Worm (Caenorhabditis elegans) whole organism, L4 larva: ENCODE measurements around the gene cest-13.

Experiments
- F44E2.7 ChIP-seq: fragments of 200-800 bp; sonication (Bioruptor generic); IDR thresholded peaks from 2 replicates; pipeline ENCODE4 v2.1.2; 2022; ENCODE audit warnings: missing genetic modification characterization, missing compliant biosample characterization
- F49E8.2 ChIP-seq: sonication (generic microtip); optimal IDR thresholded peaks from 2 replicates; lab custom pipeline; 2016; ENCODE audit warnings: missing compliant biosample characterization, mild to moderate bottlenecking, missing genetic modification characterization, borderline replicate concordance
- Y5F2A.4 ChIP-seq: fragments of 200-800 bp; sonication (Bioruptor generic); optimal IDR thresholded peaks from 2 replicates; lab custom pipeline; 2018; ENCODE audit warnings: mild to moderate bottlenecking, missing genetic modification characterization, missing compliant biosample characterization
- ZK546.5 ChIP-seq, 2 experiments: sonication (generic microtip); optimal IDR thresholded peaks; 2 replicates each; lab custom pipeline; 2017; ENCODE audit warnings: missing biosample characterization in 2 of 2, missing genetic modification characterization in 2 of 2
- aha-1 ChIP-seq: fragments of 150-350 bp; peaks from one replicate; lab custom pipeline; 2014; ENCODE audit warnings: missing biosample characterization, missing genetic modification characterization
- aly-2 ChIP-seq: sonication (generic microtip); optimal IDR thresholded peaks from 2 replicates; lab custom pipeline; 2018; ENCODE audit warnings: missing biosample characterization, missing genetic modification characterization
- ama-1 ChIP-seq: fragments of 150-350 bp; optimal IDR thresholded peaks from 2 replicates; lab custom pipeline; 2014; ENCODE audit warnings: inconsistent platforms, mixed read lengths
- arid-1 ChIP-seq: fragments of 200-800 bp; sonication (Bioruptor generic); conservative IDR thresholded peaks from 2 replicates; pipeline ENCODE4 v1.3.6; 2022; ENCODE audit warnings: missing genetic modification reagents, missing genetic modification characterization, missing compliant biosample characterization
- ceh-32 ChIP-seq: sonication (generic microtip); optimal IDR thresholded peaks from 2 replicates; lab custom pipeline; 2016; ENCODE audit warnings: mild to moderate bottlenecking, missing genetic modification characterization, missing compliant biosample characterization; ENCODE audit not compliant: poor library complexity
- ceh-82 ChIP-seq: sonication (generic microtip); optimal IDR thresholded peaks from 2 replicates; lab custom pipeline; 2017; ENCODE audit warnings: missing biosample characterization, missing genetic modification characterization
- daf-16 ChIP-seq, 3 experiments: sonication (generic microtip); optimal IDR thresholded peaks; 2 replicates each; lab custom pipeline; 2016 to 2017; ENCODE audit warnings: missing genetic modification characterization in 3 of 3, missing genetic modification reagents in 3 of 3, mild to moderate bottlenecking in 2 of 3, missing compliant biosample characterization in 2 of 3, missing biosample characterization in 1 of 3, moderate library complexity in 1 of 3
- egl-43 ChIP-seq: fragments of 200-800 bp; sonication (Bioruptor generic); IDR thresholded peaks from 2 replicates; pipeline ENCODE4 v1.3.6; 2022; ENCODE audit warnings: missing genetic modification reagents, missing genetic modification characterization, missing compliant biosample characterization
- fos-1 ChIP-seq: fragments of 150-350 bp; optimal IDR thresholded peaks from 2 replicates; lab custom pipeline; 2014; ENCODE audit warnings: missing biosample characterization, missing genetic modification characterization
- hlh-11 ChIP-seq: fragments of 200-800 bp; sonication (Bioruptor generic); optimal IDR thresholded peaks from 2 replicates; lab custom pipeline; 2018; ENCODE audit warnings: mild to moderate bottlenecking, missing genetic modification characterization, missing compliant biosample characterization
- hlh-30 ChIP-seq: sonication (generic microtip); optimal IDR thresholded peaks from 2 replicates; lab custom pipeline; 2017; ENCODE audit warnings: antibody characterized with exemption, mild to moderate bottlenecking, missing genetic modification characterization, missing compliant biosample characterization; ENCODE audit not compliant: insufficient read depth
- hmg-1.1 ChIP-seq: fragments of 200-800 bp; sonication (Bioruptor generic); IDR thresholded peaks from 2 replicates; pipeline ENCODE4 v1.3.6; 2022; ENCODE audit warnings: missing genetic modification reagents, missing genetic modification characterization, missing compliant biosample characterization
- jun-1 ChIP-seq: fragments of 150-350 bp; optimal IDR thresholded peaks from 2 replicates; lab custom pipeline; 2014; ENCODE audit warnings: missing biosample characterization, missing genetic modification reagents, missing genetic modification characterization
- lim-7 ChIP-seq: fragments of 200-800 bp; sonication (Bioruptor generic); IDR thresholded peaks from 2 replicates; pipeline ENCODE4 v1.3.6; 2022; ENCODE audit warnings: missing genetic modification characterization, missing compliant biosample characterization
- lin-13 ChIP-seq: fragments of 150-350 bp; optimal IDR thresholded peaks from 2 replicates; lab custom pipeline; 2014; ENCODE audit warnings: missing biosample characterization, missing genetic modification reagents, missing genetic modification characterization
- lin-15B ChIP-seq: fragments of 150-350 bp; sonication (generic microtip); optimal IDR thresholded peaks from 3 replicates; lab custom pipeline; 2014; ENCODE audit warnings: missing biosample characterization, missing genetic modification characterization
- lin-39 ChIP-seq: fragments of 150-350 bp; optimal IDR thresholded peaks from 2 replicates; lab custom pipeline; 2014; ENCODE audit warnings: missing biosample characterization, missing genetic modification reagents, missing genetic modification characterization
- lir-3 ChIP-seq: sonication (generic microtip); optimal IDR thresholded peaks from 2 replicates; lab custom pipeline; 2016; ENCODE audit warnings: mild to moderate bottlenecking, missing genetic modification characterization, missing compliant biosample characterization
- madf-5 ChIP-seq, 2 experiments: fragments of 200-800 bp; sonication (Bioruptor generic); IDR thresholded peaks; 2 replicates each; pipeline ENCODE4 v1.3.6; 2022; ENCODE audit warnings: missing compliant biosample characterization in 2 of 2, missing genetic modification characterization in 2 of 2
- mdt-29 ChIP-seq: fragments of 200-800 bp; sonication (Bioruptor generic); IDR thresholded peaks from 2 replicates; pipeline ENCODE4 v1.3.6; 2022; ENCODE audit warnings: missing genetic modification reagents, missing genetic modification characterization, missing compliant biosample characterization
- mep-1 ChIP-seq: fragments of 150-350 bp; sonication (generic microtip); optimal IDR thresholded peaks from 3 replicates; lab custom pipeline; 2014; ENCODE audit warnings: missing biosample characterization, missing genetic modification characterization
- mxl-2 ChIP-seq: fragments of 200-800 bp; sonication (Bioruptor generic); conservative IDR thresholded peaks from 2 replicates; pipeline ENCODE4 v1.3.6; 2022; ENCODE audit warnings: missing genetic modification reagents, missing genetic modification characterization, missing compliant biosample characterization
- nhr-11 ChIP-seq: fragments of 150-350 bp; optimal IDR thresholded peaks from 2 replicates; lab custom pipeline; 2014; ENCODE audit warnings: missing biosample characterization, missing genetic modification characterization
- nhr-111 ChIP-seq: fragments of 200-800 bp; sonication (Bioruptor generic); optimal IDR thresholded peaks from 2 replicates; lab custom pipeline; 2018; ENCODE audit warnings: mild to moderate bottlenecking, missing genetic modification characterization, missing compliant biosample characterization
- nhr-28 ChIP-seq: fragments of 150-350 bp; optimal IDR thresholded peaks from 2 replicates; lab custom pipeline; 2014; ENCODE audit warnings: missing biosample characterization, missing genetic modification characterization
- nhr-41 ChIP-seq: fragments of 200-800 bp; sonication (Bioruptor generic); IDR thresholded peaks from 2 replicates; pipeline ENCODE4 v1.3.6; 2022; ENCODE audit warnings: missing genetic modification reagents, missing genetic modification characterization, missing compliant biosample characterization
- nhr-48 ChIP-seq: sonication (generic microtip); optimal IDR thresholded peaks from 2 replicates; lab custom pipeline; 2016; ENCODE audit warnings: mild to moderate bottlenecking, missing genetic modification characterization, missing compliant biosample characterization
- nhr-6 ChIP-seq: fragments of 150-350 bp; optimal IDR thresholded peaks from 2 replicates; lab custom pipeline; 2014; ENCODE audit warnings: missing biosample characterization, missing genetic modification characterization
- nhr-77 ChIP-seq: fragments of 150-350 bp; optimal IDR thresholded peaks from 2 replicates; lab custom pipeline; 2014; ENCODE audit warnings: missing biosample characterization, missing genetic modification characterization
- pha-4 ChIP-seq, 2 experiments: fragments of 150-350 bp in 1 of 2; fragments of 200-800 bp in 1 of 2; sonication (Bioruptor generic) in 1 of 2; IDR thresholded peaks in 1 of 2; optimal IDR thresholded peaks in 1 of 2; 2 replicates each; pipeline versions ENCODE4 v1.3.6 to Lab custom; 2014 to 2022; ENCODE audit warnings: missing genetic modification characterization in 2 of 2, missing genetic modification reagents in 2 of 2, missing biosample characterization in 1 of 2, missing compliant biosample characterization in 1 of 2
- pqm-1 ChIP-seq: sonication (generic microtip); optimal IDR thresholded peaks from 2 replicates; lab custom pipeline; 2017; ENCODE audit warnings: missing biosample characterization, missing genetic modification characterization
- saeg-2 ChIP-seq: fragments of 200-800 bp; sonication (Bioruptor generic); IDR thresholded peaks from 2 replicates; pipeline ENCODE4 v1.3.6; 2022; ENCODE audit warnings: missing genetic modification reagents, missing genetic modification characterization, missing compliant biosample characterization
- skn-1 ChIP-seq: fragments of 150-350 bp; optimal IDR thresholded peaks from 2 replicates; lab custom pipeline; 2014; ENCODE audit warnings: missing biosample characterization, missing genetic modification characterization
- snpc-1.2 ChIP-seq: fragments of 200-800 bp; sonication (Bioruptor generic); IDR thresholded peaks from 2 replicates; pipeline ENCODE4 v1.3.6; 2022; ENCODE audit warnings: missing genetic modification reagents, missing genetic modification characterization, missing compliant biosample characterization
- snpc-4 ChIP-seq: fragments of 150-350 bp; optimal IDR thresholded peaks from 2 replicates; lab custom pipeline; 2014; ENCODE audit warnings: missing biosample characterization, missing genetic modification characterization
- tag-97 ChIP-seq: fragments of 200-800 bp; sonication (Bioruptor generic); IDR thresholded peaks from 2 replicates; pipeline ENCODE4 v1.3.6; 2022; ENCODE audit warnings: missing genetic modification characterization, missing compliant biosample characterization
- tra-1 ChIP-seq: fragments of 200-800 bp; sonication (Bioruptor generic); IDR thresholded peaks from 2 replicates; pipeline ENCODE4 v1.3.6; 2022; ENCODE audit warnings: missing genetic modification reagents, missing genetic modification characterization, missing compliant biosample characterization
- unc-130 ChIP-seq: sonication (generic microtip); optimal IDR thresholded peaks from 2 replicates; lab custom pipeline; 2016; ENCODE audit warnings: missing genetic modification reagents, missing genetic modification characterization, missing compliant biosample characterization
- vab-7 ChIP-seq: fragments of 200-800 bp; sonication (Bioruptor generic); IDR thresholded peaks from 2 replicates; pipeline ENCODE4 v1.3.6; 2022; ENCODE audit warnings: missing genetic modification reagents, missing genetic modification characterization, missing compliant biosample characterization
- zag-1 ChIP-seq: fragments of 150-350 bp; optimal IDR thresholded peaks from 2 replicates; lab custom pipeline; 2014; ENCODE audit warnings: missing biosample characterization, missing genetic modification characterization
- zip-2 ChIP-seq: fragments of 150-350 bp; optimal IDR thresholded peaks from 2 replicates; lab custom pipeline; 2014; ENCODE audit warnings: missing biosample characterization, missing genetic modification characterization
- ztf-11 ChIP-seq: fragments of 150-350 bp; optimal IDR thresholded peaks from 2 replicates; lab custom pipeline; 2014; ENCODE audit warnings: missing biosample characterization, missing genetic modification characterization
- ztf-7 ChIP-seq: fragments of 150-350 bp; optimal IDR thresholded peaks from 2 replicates; lab custom pipeline; 2014; ENCODE audit warnings: missing biosample characterization, missing genetic modification characterization

The cest-13 gene

DNA sequence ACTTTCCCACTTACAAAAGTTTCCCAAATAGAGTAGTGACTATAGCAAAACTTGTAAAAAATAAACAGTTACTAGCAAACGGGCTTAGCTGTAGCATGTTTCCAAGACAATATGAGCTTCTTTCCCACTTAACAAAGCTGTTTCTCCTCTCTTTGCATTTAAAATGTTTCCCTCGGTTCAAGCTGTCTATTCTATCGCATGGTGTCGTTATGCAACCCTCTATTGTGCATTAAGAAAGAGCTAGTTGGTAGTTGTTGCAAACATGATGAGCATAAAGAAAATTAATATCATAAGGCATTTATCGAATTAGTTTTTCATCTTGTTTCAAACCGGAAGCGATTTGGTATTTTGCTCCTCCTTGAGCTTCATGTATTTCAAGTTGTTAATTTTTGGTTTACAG is 37.2 kb upstream of the cest-13 start, which contains the start of gene poml-1:
poml-1 (minus strand) TSS at position 101 of the 400 bp plus-strand sequence.
- TF ChIP-seq jun-1 (tag; lab: Kevin White, UChicago): no peak
- no peak for TF ChIP-seq nhr-28 (tag; lab: Kevin White, UChicago)
- no peak for TF ChIP-seq egl-43 (GFP tag; lab: Robert Waterston, UW)
- TF ChIP-seq snpc-4 (tag; lab: Kevin White, UChicago): no peak
- TF ChIP-seq mxl-2: no peak
- TF ChIP-seq nhr-48: no peak
- TF ChIP-seq madf-5 (GFP tag; IDR thresholded peaks at IDR 0.05; lab: Robert Waterston, UW): no peak
- no peak for TF ChIP-seq tra-1 (GFP tag; lab: Robert Waterston, UW)
- no peak for TF ChIP-seq saeg-2 (GFP tag; lab: Robert Waterston, UW)
- TF ChIP-seq skn-1: no peak
- no peak for TF ChIP-seq F44E2.7 (GFP tag; lab: Robert Waterston, UW)
- TF ChIP-seq F49E8.2 (tag; lab: Kevin White, UChicago): no peak
- no peak for TF ChIP-seq unc-130 (GFP tag; lab: Kevin White, UChicago)
- TF ChIP-seq lim-7 (GFP tag; lab: Robert Waterston, UW): no peak
- no peak for TF ChIP-seq nhr-11

DNA sequence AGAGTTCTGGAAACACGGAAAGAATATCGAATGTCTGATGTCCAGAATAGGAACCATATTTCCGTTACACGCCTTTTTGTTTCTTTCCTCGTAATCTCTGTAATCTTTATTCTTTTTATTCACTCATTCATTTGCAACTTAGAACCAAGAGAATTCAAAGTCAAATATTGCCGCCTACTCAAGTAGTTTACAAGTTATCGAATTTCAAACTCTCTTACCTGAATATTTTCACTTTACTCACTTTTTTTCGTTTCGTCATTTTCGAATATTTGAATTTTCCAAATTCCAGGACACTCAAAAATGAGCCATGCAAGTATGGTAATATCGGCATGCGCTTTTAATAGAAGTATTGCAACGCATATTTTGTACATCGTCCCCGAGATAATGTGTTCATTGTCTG is 35.7 kb upstream of the cest-13 start, which contains the start of gene K11E4.6:
K11E4.6 (plus strand) TSS at position 301 of the 400 bp plus-strand sequence.
- TF ChIP-seq vab-7 (GFP tag; lab: Robert Waterston, UW): no peak
- TF ChIP-seq hlh-30 (tag; lab: Kevin White, UChicago): no peak

DNA sequence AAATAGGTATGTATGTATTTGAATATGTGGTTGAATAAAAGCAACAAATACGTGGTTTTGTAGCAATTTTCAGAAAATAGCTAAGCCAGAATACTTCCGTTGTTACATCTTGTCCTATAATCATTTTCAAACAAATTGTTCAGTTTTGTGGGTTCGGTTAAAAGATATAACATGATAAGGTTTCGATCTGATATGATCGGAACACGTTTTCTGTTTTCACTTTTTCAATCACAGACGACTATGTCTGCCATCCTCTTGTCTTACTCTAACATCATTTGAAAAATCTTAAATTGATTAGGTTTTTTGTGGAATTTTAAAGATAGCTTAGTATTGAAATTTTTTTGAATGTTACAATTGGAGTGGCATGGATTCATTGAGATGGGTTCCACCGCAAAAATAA is 33.8 kb upstream of the cest-13 start:
- peak; percentile 72 for TF ChIP-seq aha-1 (tag; lab: Kevin White, UChicago)
- no peak for TF ChIP-seq ama-1 (lab: Kevin White, UChicago)

DNA sequence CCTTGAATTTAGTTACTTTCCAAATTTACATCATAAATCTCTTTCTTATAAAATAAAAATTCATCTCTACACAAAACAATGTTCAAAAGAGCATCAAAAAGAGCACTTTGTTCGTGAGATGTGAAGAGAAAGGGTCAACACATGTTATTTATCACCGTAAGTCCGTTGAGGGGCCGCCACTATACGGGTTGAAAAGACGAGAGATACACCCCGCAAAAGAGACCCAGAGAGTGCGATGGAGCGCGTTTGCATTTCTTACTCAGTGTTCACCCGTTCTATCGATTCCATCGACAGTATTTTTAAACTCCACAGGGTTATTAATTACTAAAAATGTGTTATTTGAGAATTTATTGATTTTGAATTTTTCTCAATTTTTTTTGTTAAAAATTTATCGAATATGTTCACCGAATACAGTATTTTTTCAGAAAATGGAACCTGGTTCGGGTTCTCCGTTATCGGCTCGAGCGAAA is 33.1 kb upstream of the cest-13 start, which contains the start of gene pix-1:
pix-1 (plus strand) TSS at position 420 of the 470 bp plus-strand sequence.
- TF ChIP-seq nhr-111 (GFP tag; lab: Kevin White, UChicago) (no peak), daf-16 (GFP tag; optimal IDR thresholded peaks at IDR 0.05; lab: Kevin White, UChicago) (peak in 1 of 2 experiments; percentile 79), daf-16 (tag; optimal IDR thresholded peaks at IDR 0.05; lab: Kevin White, UChicago) (peak; percentile 71), lin-15B (tag; lab: Kevin White, UChicago) (no peak), ceh-82 (tag; lab: Kevin White, UChicago) (no peak), ZK546.5 (tag; optimal IDR thresholded peaks at IDR 0.05; lab: Kevin White, UChicago) (no peak), lin-13 (GFP tag; lab: Kevin White, UChicago) (peak; percentile 3), lir-3 (tag; lab: Kevin White, UChicago) (no peak), nhr-77 (tag; lab: Kevin White, UChicago) (peak; percentile 49), hlh-11 (peak; percentile 81), snpc-1.2 (GFP tag; lab: Robert Waterston, UW) (no peak), aly-2 (tag; lab: Kevin White, UChicago) (no peak), mep-1 (tag; lab: Kevin White, UChicago) (peak; percentile 86), mdt-29 (GFP tag; lab: Robert Waterston, UW) (no peak), ztf-11 (tag; lab: Kevin White, UChicago) (no peak), arid-1 (GFP tag; lab: Robert Waterston, UW) (no peak), pha-4 (GFP tag; IDR thresholded peaks at IDR 0.05; lab: Robert Waterston, UW) (no peak), pha-4 (tag; optimal IDR thresholded peaks at IDR 0.05; lab: Kevin White, UChicago) (peak; percentile 40), ceh-32 (tag; lab: Kevin White, UChicago) (no peak), lin-39 (tag; lab: Kevin White, UChicago) (no peak), nhr-6 (tag; lab: Kevin White, UChicago) (peak; percentile 6), hmg-1.1 (GFP tag; lab: Robert Waterston, UW) (peak; percentile 57; the same call in 1 of the 2 replicates), Y5F2A.4 (GFP tag; lab: Kevin White, UChicago) (no peak), tag-97 (GFP tag; lab: Robert Waterston, UW) (no peak), zag-1 (tag; lab: Kevin White, UChicago) (no peak), ztf-7 (tag; lab: Kevin White, UChicago) (peak; percentile 15), pqm-1 (tag; lab: Kevin White, UChicago) (no peak), hlh-30 (tag; lab: Kevin White, UChicago) (peak; percentile 53), zip-2 (tag; lab: Kevin White, UChicago) (no peak), fos-1 (tag; lab: Kevin White, UChicago) (no peak), nhr-41 (no peak), aha-1 (tag; lab: Kevin White, UChicago) (peak; percentile 95)
